Worm (Caenorhabditis elegans) whole organism, L2 larva: ENCODE data around the gene drap-1.

Experiments
- F13H6.1 ChIP-seq: sonication (generic microtip); optimal IDR thresholded peaks from 2 replicates; lab custom pipeline; 2016; ENCODE audit warnings: missing genetic modification characterization, missing compliant biosample characterization
- R02D3.7 ChIP-seq: fragments of 150-350 bp; optimal IDR thresholded peaks from 2 replicates; lab custom pipeline; 2014; ENCODE audit warnings: missing biosample characterization, missing genetic modification characterization
- Y55F3AM.14 ChIP-seq: fragments of 200-800 bp; sonication (Bioruptor generic); optimal IDR thresholded peaks from 2 replicates; lab custom pipeline; 2018; ENCODE audit warnings: mild to moderate bottlenecking, missing genetic modification characterization, missing compliant biosample characterization
- ZK546.5 ChIP-seq: sonication (generic microtip); optimal IDR thresholded peaks from 2 replicates; lab custom pipeline; 2017; ENCODE audit warnings: missing biosample characterization, missing genetic modification characterization
- alr-1 ChIP-seq: fragments of 150-350 bp; optimal IDR thresholded peaks from 2 replicates; lab custom pipeline; 2014; ENCODE audit warnings: missing biosample characterization, missing genetic modification characterization
- ama-1 ChIP-seq: fragments of 150-350 bp; optimal IDR thresholded peaks from 2 replicates; lab custom pipeline; 2018; ENCODE audit warnings: inconsistent platforms
- blmp-1 ChIP-seq: sonication (generic microtip); optimal IDR thresholded peaks from 2 replicates; lab custom pipeline; 2017; ENCODE audit warnings: missing genetic modification characterization, mild to moderate bottlenecking, missing compliant biosample characterization, antibody characterized with exemption, moderate library complexity; ENCODE audit not compliant: insufficient read depth
- ceh-16 ChIP-seq: fragments of 150-350 bp; optimal IDR thresholded peaks from 2 replicates; lab custom pipeline; 2014; ENCODE audit warnings: missing biosample characterization, missing genetic modification characterization
- ceh-82 ChIP-seq: fragments of 150-350 bp; optimal IDR thresholded peaks from 2 replicates; lab custom pipeline; 2014; ENCODE audit warnings: missing biosample characterization, missing genetic modification characterization
- crh-2 ChIP-seq: sonication (generic microtip); optimal IDR thresholded peaks from 2 replicates; lab custom pipeline; 2017; ENCODE audit warnings: missing biosample characterization, missing genetic modification characterization
- dmd-4 ChIP-seq: sonication (generic microtip); optimal IDR thresholded peaks from 2 replicates; lab custom pipeline; 2017; ENCODE audit warnings: missing biosample characterization, missing genetic modification characterization
- egl-27 ChIP-seq: sonication (generic microtip); optimal IDR thresholded peaks from 3 replicates; lab custom pipeline; 2017; ENCODE audit warnings: missing biosample characterization, missing genetic modification reagents, missing genetic modification characterization
- elt-3 ChIP-seq: sonication (generic microtip); optimal IDR thresholded peaks from 2 replicates; lab custom pipeline; 2017; ENCODE audit warnings: missing biosample characterization, missing genetic modification characterization
- fos-1 ChIP-seq: fragments of 150-350 bp; optimal IDR thresholded peaks from 2 replicates; lab custom pipeline; 2014; ENCODE audit warnings: missing biosample characterization, missing genetic modification characterization
- gmeb-1 ChIP-seq: fragments of 150-350 bp; optimal IDR thresholded peaks from 2 replicates; lab custom pipeline; 2014; ENCODE audit warnings: missing biosample characterization, missing genetic modification characterization
- lin-11 ChIP-seq: fragments of 150-350 bp; sonication (generic microtip); optimal IDR thresholded peaks from 2 replicates; lab custom pipeline; 2014; ENCODE audit warnings: missing biosample characterization, missing genetic modification characterization, inconsistent platforms, mixed read lengths
- lin-13 ChIP-seq: fragments of 150-350 bp; optimal IDR thresholded peaks from 2 replicates; lab custom pipeline; 2014; ENCODE audit warnings: missing biosample characterization, missing genetic modification reagents, missing genetic modification characterization
- mab-5 ChIP-seq: fragments of 150-350 bp; optimal IDR thresholded peaks from 2 replicates; lab custom pipeline; 2014; ENCODE audit warnings: missing biosample characterization, missing genetic modification characterization
- mbf-1 ChIP-seq: sonication (generic microtip); optimal IDR thresholded peaks from 2 replicates; lab custom pipeline; 2017; ENCODE audit warnings: missing biosample characterization, missing genetic modification characterization
- nhr-10 ChIP-seq: sonication (generic microtip); optimal IDR thresholded peaks from 2 replicates; lab custom pipeline; 2017; ENCODE audit warnings: missing biosample characterization, missing genetic modification characterization
- nhr-11 ChIP-seq: fragments of 150-350 bp; optimal IDR thresholded peaks from 2 replicates; lab custom pipeline; 2014; ENCODE audit warnings: missing biosample characterization, missing genetic modification characterization
- nhr-12 ChIP-seq: fragments of 150-350 bp; optimal IDR thresholded peaks from 2 replicates; lab custom pipeline; 2014; ENCODE audit warnings: missing biosample characterization, missing genetic modification characterization
- nhr-23 ChIP-seq: fragments of 150-350 bp; optimal IDR thresholded peaks from 2 replicates; lab custom pipeline; 2014; ENCODE audit warnings: missing biosample characterization, missing genetic modification reagents, missing genetic modification characterization
- nhr-77 ChIP-seq: fragments of 150-350 bp; optimal IDR thresholded peaks from 2 replicates; lab custom pipeline; 2014; ENCODE audit warnings: missing biosample characterization, missing genetic modification characterization
- sem-4 ChIP-seq: fragments of 150-350 bp; optimal IDR thresholded peaks from 2 replicates; lab custom pipeline; 2014; ENCODE audit warnings: missing biosample characterization, missing genetic modification reagents, missing genetic modification characterization
- skn-1 ChIP-seq: sonication (generic microtip); optimal IDR thresholded peaks from 2 replicates; lab custom pipeline; 2017; ENCODE audit warnings: missing biosample characterization, missing genetic modification characterization
- unc-55 ChIP-seq: fragments of 150-350 bp; sonication (generic microtip); optimal IDR thresholded peaks from 3 replicates; lab custom pipeline; 2014; ENCODE audit warnings: missing biosample characterization, missing genetic modification reagents, missing genetic modification characterization
- ztf-1 ChIP-seq: fragments of 200-800 bp; sonication (Bioruptor generic); conservative IDR thresholded peaks from 2 replicates; pipeline ENCODE4 v1.3.6; 2022; ENCODE audit warnings: missing genetic modification characterization, missing compliant biosample characterization
- ztf-4 ChIP-seq: fragments of 150-350 bp; optimal IDR thresholded peaks from 2 replicates; lab custom pipeline; 2014; ENCODE audit warnings: missing biosample characterization, missing genetic modification characterization

drap-1 gene

ce11 chrV:9706592-9706991 lies 23.3 kb upstream of the drap-1 start:
- TF ChIP-seq Y55F3AM.14 = no peak
- TF ChIP-seq gmeb-1 (tag; lab: Kevin White, UChicago) = no peak
- TF ChIP-seq fos-1 (tag; lab: Kevin White, UChicago) = no peak
- TF ChIP-seq nhr-23 (tag; lab: Kevin White, UChicago) = no peak
- no peak for TF ChIP-seq nhr-12
- no peak for TF ChIP-seq skn-1 (tag; lab: Kevin White, UChicago)
- no peak for TF ChIP-seq mbf-1
- no peak for TF ChIP-seq R02D3.7 (tag; lab: Kevin White, UChicago)
- TF ChIP-seq alr-1 (tag; lab: Kevin White, UChicago) = no peak
- no peak for TF ChIP-seq ceh-16 (tag; lab: Kevin White, UChicago)
- TF ChIP-seq nhr-11 (tag; lab: Kevin White, UChicago) = no peak

DNA sequence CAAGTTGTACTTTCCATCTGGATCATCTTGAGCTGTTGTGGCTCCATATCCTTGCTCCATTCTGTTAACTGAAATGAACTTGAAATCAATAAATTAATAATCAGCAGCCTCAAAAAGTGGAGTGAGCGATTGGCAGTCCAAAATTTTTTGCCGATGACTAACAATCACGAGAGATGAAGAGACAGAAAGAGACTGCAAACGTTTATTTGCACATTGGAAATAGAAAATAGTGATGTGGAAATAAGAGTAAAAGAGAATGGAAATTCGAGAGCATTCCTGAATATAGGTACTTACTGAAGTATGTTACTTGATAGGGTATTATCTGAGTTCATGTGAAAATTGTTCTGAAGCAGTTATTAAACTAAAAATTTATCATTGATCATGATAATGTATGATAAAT lies 20.2 kb upstream of the drap-1 start, which contains the start of gene tag-120:
Gene tag-120, minus strand, starts transcription at position 68 of the 400 bp plus-strand sequence.
- TF ChIP-seq lin-13 (GFP tag; lab: Kevin White, UChicago) (no peak), fos-1 (tag; lab: Kevin White, UChicago) (peak; percentile 83)
- TF ChIP-seq, all 48 proteins: peak for 1

- TF ChIP-seq alr-1 (tag; lab: Kevin White, UChicago) = no peak
- no peak for TF ChIP-seq dmd-4 (tag; lab: Kevin White, UChicago)
- no peak for TF ChIP-seq nhr-10 (tag; lab: Kevin White, UChicago)
- no peak for TF ChIP-seq mab-5 (tag; lab: Kevin White, UChicago)
- TF ChIP-seq sem-4 (tag; lab: Kevin White, UChicago) = no peak
- no peak for TF ChIP-seq ztf-4 (tag; lab: Kevin White, UChicago)
- no peak for TF ChIP-seq skn-1 (tag; lab: Kevin White, UChicago)
- peak; percentile 21 for TF ChIP-seq crh-2 (tag; lab: Kevin White, UChicago)
- no peak for TF ChIP-seq ceh-82 (tag; lab: Kevin White, UChicago)
- no peak for TF ChIP-seq lin-11
- peak; percentile 92 for TF ChIP-seq fos-1 (tag; lab: Kevin White, UChicago)
- TF ChIP-seq nhr-23 (tag; lab: Kevin White, UChicago) = no peak
Observed at ce11 chrV:9711174-9711573, 18.7 kb upstream of the drap-1 start.

- TF ChIP-seq blmp-1 (tag; lab: Kevin White, UChicago) (no peak), fos-1 (tag; lab: Kevin White, UChicago) (peak; percentile 80)
Observed at ce11 chrV:9712418-9713173, 17.3 kb upstream of the drap-1 start.

DNA sequence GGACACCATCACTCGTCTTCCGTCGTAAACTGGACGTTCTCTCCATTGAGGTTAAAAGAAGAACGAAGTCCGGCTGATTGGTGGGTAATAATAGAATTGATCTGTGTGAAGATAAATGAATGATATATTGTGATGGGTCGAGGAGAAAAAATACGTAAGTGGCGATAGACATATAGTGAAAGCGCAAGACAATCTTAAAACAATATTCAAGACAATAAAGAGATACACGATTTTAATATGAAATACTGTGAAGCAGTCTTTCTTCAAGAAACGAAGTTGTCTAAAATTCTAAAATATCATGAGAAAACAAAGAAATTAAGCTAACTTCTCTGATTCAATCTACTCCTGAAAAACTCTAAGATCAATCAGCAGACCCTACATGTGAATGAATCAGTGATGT lies 16.4 kb upstream of the drap-1 start, which contains the start of gene F40F9.10:
Gene F40F9.10, minus strand, starts transcription at position 101 of the 400 bp plus-strand sequence.
- TF ChIP-seq blmp-1 (tag; lab: Kevin White, UChicago) = no peak

DNA sequence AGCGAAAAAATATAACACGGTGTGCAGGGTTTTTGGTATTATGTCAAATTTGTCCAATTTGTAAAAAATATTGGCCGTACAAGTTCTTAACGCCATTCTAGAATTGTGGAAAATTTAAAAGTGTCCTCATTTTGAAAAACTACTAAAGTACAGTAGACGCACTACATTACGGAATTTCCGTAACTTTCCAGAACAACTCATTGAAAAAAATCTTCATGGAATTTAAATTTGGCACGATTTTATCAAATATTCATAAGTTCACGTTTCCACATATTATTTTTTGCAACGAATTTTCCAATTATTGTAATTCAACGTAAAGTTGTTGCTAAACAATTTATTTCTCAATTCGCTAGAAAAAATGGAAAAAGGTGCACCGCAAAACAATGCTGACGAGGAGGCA lies 15.0 kb upstream of the drap-1 start, which contains the start of gene F40F9.3:
Gene F40F9.3, plus strand, starts transcription at position 301 of the 400 bp plus-strand sequence.
- TF ChIP-seq ztf-1 (GFP tag; lab: Robert Waterston, UW) (no peak), ceh-16 (tag; lab: Kevin White, UChicago) (no peak), Y55F3AM.14 (no peak), ZK546.5 (tag; lab: Kevin White, UChicago) (no peak), crh-2 (tag; lab: Kevin White, UChicago) (no peak), elt-3 (tag; lab: Kevin White, UChicago) (no peak), ama-1 (lab: Kevin White, UChicago) (no peak), nhr-77 (no peak), unc-55 (no peak), egl-27 (tag; lab: Kevin White, UChicago) (no peak), lin-13 (GFP tag; lab: Kevin White, UChicago) (no peak), ztf-4 (tag; lab: Kevin White, UChicago) (no peak), F13H6.1 (tag; lab: Kevin White, UChicago) (no peak)
